Worm (Caenorhabditis elegans): Measurements from ENCODE around the gene srg-33.

DNA sequence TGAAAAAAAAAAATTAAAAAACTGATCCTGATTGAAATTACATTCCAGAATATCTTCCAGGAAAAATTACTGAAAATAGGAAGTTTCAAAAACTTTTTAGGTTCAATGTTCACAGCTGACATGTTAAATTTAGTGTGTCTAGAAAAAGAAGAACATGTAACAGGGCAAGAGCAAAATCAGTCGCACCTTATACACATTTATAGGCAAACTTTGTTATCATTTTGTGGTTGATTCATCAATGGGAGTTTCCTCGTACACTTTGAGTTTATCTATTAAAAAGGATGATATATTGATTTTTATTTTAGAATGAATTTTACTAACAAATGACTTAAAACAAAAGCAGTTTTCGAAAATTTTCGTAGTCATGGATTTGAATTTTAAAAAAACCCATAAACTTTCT, 48.7 kb upstream of the srg-33 start:
- TF ChIP-seq him-1 (tag; optimal IDR thresholded peaks at IDR 0.05), result no peak
- TF ChIP-seq dao-5 (tag; optimal IDR thresholded peaks at IDR 0.05), result no peak

All from whole organism, L4/young adult.